Worm (Caenorhabditis elegans) whole organism, late embryonic: Measurements from ENCODE around the gene F57G8.7.

Experiments
- C38D4.7 ChIP-seq: fragments of 200-800 bp; sonication (Bioruptor generic); optimal IDR thresholded peaks from 2 replicates; lab custom pipeline; 2018; ENCODE audit warnings: mild to moderate bottlenecking, missing genetic modification characterization, moderate library complexity, missing compliant biosample characterization
- F13H6.1 ChIP-seq: sonication (generic microtip); optimal IDR thresholded peaks from 2 replicates; lab custom pipeline; 2016; ENCODE audit warnings: missing genetic modification characterization, missing compliant biosample characterization
- K02D7.2 ChIP-seq: sonication (generic microtip); optimal IDR thresholded peaks from 2 replicates; lab custom pipeline; 2017; ENCODE audit warnings: mild to moderate bottlenecking, missing genetic modification characterization, missing compliant biosample characterization
- Y22D7AL.16 ChIP-seq: sonication (generic microtip); optimal IDR thresholded peaks from 2 replicates; lab custom pipeline; 2016; ENCODE audit warnings: missing genetic modification characterization, missing compliant biosample characterization
- ahr-1 ChIP-seq: sonication (generic microtip); optimal IDR thresholded peaks from 2 replicates; lab custom pipeline; 2016; ENCODE audit warnings: missing genetic modification characterization, missing compliant biosample characterization
- ama-1 ChIP-seq: fragments of 150-350 bp; optimal IDR thresholded peaks from 2 replicates; lab custom pipeline; 2014
- ceh-18 ChIP-seq: sonication (generic microtip); optimal IDR thresholded peaks from 2 replicates; lab custom pipeline; 2016; ENCODE audit warnings: missing genetic modification characterization, missing compliant biosample characterization
- ceh-22 ChIP-seq: sonication (generic microtip); optimal IDR thresholded peaks from 2 replicates; lab custom pipeline; 2017; ENCODE audit warnings: missing biosample characterization, missing genetic modification characterization
- ceh-30 ChIP-seq: fragments of 150-350 bp; optimal IDR thresholded peaks from 2 replicates; lab custom pipeline; 2014; ENCODE audit warnings: missing biosample characterization, missing genetic modification characterization
- ceh-45 ChIP-seq: fragments of 200-800 bp; sonication (Bioruptor generic); IDR thresholded peaks from 2 replicates; pipeline ENCODE4 v1.3.6; 2022; ENCODE audit warnings: missing genetic modification reagents, missing genetic modification characterization, missing compliant biosample characterization
- ceh-48 ChIP-seq: sonication (generic microtip); optimal IDR thresholded peaks from 2 replicates; lab custom pipeline; 2016; ENCODE audit warnings: missing genetic modification characterization, inconsistent platforms, missing compliant biosample characterization
- ceh-6 ChIP-seq: fragments of 200-800 bp; sonication (Bioruptor generic); optimal IDR thresholded peaks from 2 replicates; lab custom pipeline; 2018; ENCODE audit warnings: mild to moderate bottlenecking, missing genetic modification characterization, missing compliant biosample characterization
- ceh-9 ChIP-seq: sonication (generic microtip); optimal IDR thresholded peaks from 2 replicates; lab custom pipeline; 2016; ENCODE audit warnings: mild to moderate bottlenecking, missing genetic modification characterization, inconsistent platforms, missing compliant biosample characterization
- che-1 ChIP-seq: sonication (generic microtip); optimal IDR thresholded peaks from 2 replicates; lab custom pipeline; 2016; ENCODE audit warnings: mild to moderate bottlenecking, missing genetic modification characterization, missing compliant biosample characterization
- dmd-4 ChIP-seq: sonication (generic microtip); optimal IDR thresholded peaks from 2 replicates; lab custom pipeline; 2016; ENCODE audit warnings: borderline replicate concordance, missing genetic modification characterization, missing compliant biosample characterization
- elt-2 ChIP-seq: sonication (generic microtip); optimal IDR thresholded peaks from 2 replicates; lab custom pipeline; 2016; ENCODE audit warnings: missing genetic modification reagents, missing genetic modification characterization, missing compliant biosample characterization
- elt-4 ChIP-seq: sonication (generic microtip); optimal IDR thresholded peaks from 2 replicates; lab custom pipeline; 2016; ENCODE audit warnings: missing genetic modification characterization, missing compliant biosample characterization
- eyg-1 ChIP-seq: sonication (generic microtip); optimal IDR thresholded peaks from 2 replicates; lab custom pipeline; 2016; ENCODE audit warnings: missing genotype, missing genetic modification characterization, missing compliant biosample characterization
- fax-1 ChIP-seq: sonication (generic microtip); optimal IDR thresholded peaks from 2 replicates; lab custom pipeline; 2016; ENCODE audit warnings: missing genotype, missing genetic modification characterization, missing compliant biosample characterization
- fkh-10 ChIP-seq: fragments of 150-350 bp; optimal IDR thresholded peaks from 2 replicates; lab custom pipeline; 2014; ENCODE audit warnings: missing biosample characterization, missing genetic modification reagents, missing genetic modification characterization
- fkh-6 ChIP-seq: sonication (generic microtip); optimal IDR thresholded peaks from 2 replicates; lab custom pipeline; 2016; ENCODE audit warnings: missing genetic modification characterization, missing compliant biosample characterization
- hlh-15 ChIP-seq: sonication (generic microtip); optimal IDR thresholded peaks from 2 replicates; lab custom pipeline; 2016; ENCODE audit warnings: missing genetic modification characterization, missing compliant biosample characterization
- hlh-8 ChIP-seq: sonication (generic microtip); optimal IDR thresholded peaks from 2 replicates; lab custom pipeline; 2016; ENCODE audit warnings: missing genotype, missing genetic modification characterization, missing compliant biosample characterization
- lim-6 ChIP-seq: sonication (generic microtip); optimal IDR thresholded peaks from 2 replicates; lab custom pipeline; 2016; ENCODE audit warnings: missing genetic modification characterization, missing compliant biosample characterization
- madf-2 ChIP-seq: sonication (generic microtip); optimal IDR thresholded peaks from 2 replicates; lab custom pipeline; 2017; ENCODE audit warnings: missing genetic modification characterization, missing compliant biosample characterization
- mec-3 ChIP-seq: sonication (generic microtip); optimal IDR thresholded peaks from 2 replicates; lab custom pipeline; 2016; ENCODE audit warnings: borderline replicate concordance, missing genetic modification characterization, missing compliant biosample characterization
- nfya-1 ChIP-seq: sonication (generic microtip); optimal IDR thresholded peaks from 2 replicates; lab custom pipeline; 2017; ENCODE audit warnings: missing genetic modification characterization, mild to moderate bottlenecking, missing compliant biosample characterization, antibody characterized with exemption, moderate library complexity
- odd-2 ChIP-seq: sonication (generic microtip); optimal IDR thresholded peaks from 2 replicates; lab custom pipeline; 2017; ENCODE audit warnings: antibody characterized with exemption, mild to moderate bottlenecking, missing genetic modification characterization, missing compliant biosample characterization
- pat-9 ChIP-seq: fragments of 200-800 bp; sonication (Bioruptor generic); optimal IDR thresholded peaks from 2 replicates; lab custom pipeline; 2018; ENCODE audit warnings: mild to moderate bottlenecking, missing genetic modification characterization, moderate library complexity, missing compliant biosample characterization
- pax-1 ChIP-seq: fragments of 150-350 bp; optimal IDR thresholded peaks from 2 replicates; lab custom pipeline; 2014; ENCODE audit warnings: missing biosample characterization, missing genetic modification characterization
- pha-4 ChIP-seq: fragments of 150-350 bp; optimal IDR thresholded peaks from 2 replicates; lab custom pipeline; 2018; ENCODE audit warnings: missing biosample characterization, missing genetic modification reagents, missing genetic modification characterization
- pqm-1 ChIP-seq: sonication (generic microtip); optimal IDR thresholded peaks from 2 replicates; lab custom pipeline; 2016; ENCODE audit warnings: missing genetic modification characterization, missing compliant biosample characterization
- sdc-2 ChIP-seq: sonication (generic microtip); optimal IDR thresholded peaks from 2 replicates; lab custom pipeline; 2016; ENCODE audit warnings: missing genotype, missing genetic modification characterization, missing compliant biosample characterization
- sox-2 ChIP-seq: fragments of 200-800 bp; sonication (Bioruptor generic); IDR thresholded peaks from 2 replicates; pipeline ENCODE4 v1.3.6; 2022; ENCODE audit warnings: missing genetic modification reagents, missing genetic modification characterization, missing compliant biosample characterization
- syd-9 ChIP-seq: sonication (generic microtip); optimal IDR thresholded peaks from 2 replicates; lab custom pipeline; 2016; ENCODE audit warnings: mild to moderate bottlenecking, missing genetic modification characterization, moderate library complexity, missing compliant biosample characterization
- tbx-2 ChIP-seq: sonication (generic microtip); optimal IDR thresholded peaks from 2 replicates; lab custom pipeline; 2016; ENCODE audit warnings: missing genetic modification characterization, missing compliant biosample characterization
- tbx-7 ChIP-seq: sonication (generic microtip); optimal IDR thresholded peaks from 2 replicates; lab custom pipeline; 2016; ENCODE audit warnings: missing genotype, missing genetic modification characterization, missing compliant biosample characterization
- unc-3 ChIP-seq, 2 experiments: fragments of 200-800 bp in 1 of 2; sonication (Bioruptor generic) in 1 of 2; sonication (generic microtip) in 1 of 2; conservative IDR thresholded peaks in 1 of 2; optimal IDR thresholded peaks in 1 of 2; 2 replicates each; pipeline versions ENCODE4 v1.3.6 to Lab custom; 2016 to 2022; ENCODE audit warnings: missing compliant biosample characterization in 2 of 2, missing genetic modification characterization in 2 of 2, missing genetic modification reagents in 1 of 2
- unc-42 ChIP-seq: sonication (generic microtip); optimal IDR thresholded peaks from 2 replicates; lab custom pipeline; 2016; ENCODE audit warnings: missing genotype, missing genetic modification characterization, missing compliant biosample characterization
- zip-5 ChIP-seq: sonication (generic microtip); optimal IDR thresholded peaks from 2 replicates; lab custom pipeline; 2016; ENCODE audit warnings: missing genetic modification characterization, missing compliant biosample characterization
- ztf-16 ChIP-seq: sonication (generic microtip); optimal IDR thresholded peaks from 2 replicates; lab custom pipeline; 2017; ENCODE audit warnings: missing genetic modification characterization, missing compliant biosample characterization

Gene F57G8.7

ce11 chrV:16328849-16329248 lies at the start of gene F57G8.7:
TSS of gene F57G8.7 (plus strand) at chrV:16329149.
- no peak for TF ChIP-seq mec-3 (tag; lab: Kevin White, UChicago)
- no peak for TF ChIP-seq fkh-6 (tag; lab: Kevin White, UChicago)
- no peak for TF ChIP-seq tbx-2 (tag; lab: Kevin White, UChicago)
- TF ChIP-seq nfya-1: no peak
- TF ChIP-seq ztf-16 (tag; lab: Kevin White, UChicago): no peak
- no peak for TF ChIP-seq odd-2
- TF ChIP-seq ceh-9: no peak
- TF ChIP-seq madf-2 (tag; lab: Kevin White, UChicago): no peak
- no peak for TF ChIP-seq lim-6 (tag; lab: Kevin White, UChicago)
- no peak for TF ChIP-seq sdc-2 (tag; lab: Kevin White, UChicago)
- TF ChIP-seq fax-1 (tag; lab: Kevin White, UChicago): no peak
- no peak for TF ChIP-seq eyg-1 (tag; lab: Kevin White, UChicago)
- TF ChIP-seq K02D7.2 (tag; lab: Kevin White, UChicago): no peak
- TF ChIP-seq hlh-8 (tag; lab: Kevin White, UChicago): no peak
- TF ChIP-seq C38D4.7 (GFP tag; lab: Kevin White, UChicago): no peak
- no peak for TF ChIP-seq syd-9 (tag; lab: Kevin White, UChicago)

DNA sequence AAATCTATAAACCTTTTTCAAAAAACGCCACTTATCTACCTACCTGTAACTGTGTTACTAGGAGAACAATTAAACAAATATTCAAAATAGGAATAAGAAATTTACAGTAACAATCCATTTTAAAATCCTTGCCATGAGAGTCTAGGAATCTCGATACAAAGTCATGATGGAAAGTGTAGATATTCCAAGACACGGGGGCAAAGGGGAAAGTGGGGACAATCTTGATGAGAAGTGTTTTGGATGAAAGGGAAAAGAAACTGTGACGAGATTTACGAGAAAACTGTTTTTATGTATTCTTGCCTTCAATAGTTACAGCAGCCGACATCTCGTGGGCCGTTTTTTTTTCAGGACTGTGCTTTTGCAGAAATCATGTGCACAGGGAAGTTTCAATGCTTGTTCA lies 46.8 kb upstream of the F57G8.7 start, which contains the start of gene F28G4.2:
Gene F28G4.2, minus strand, starts transcription at position 175 of the 400 bp plus-strand sequence.
- TF ChIP-seq ahr-1 (tag; lab: Kevin White, UChicago) (no peak), elt-4 (no peak), ceh-30 (tag; lab: Kevin White, UChicago) (no peak), unc-3 (GFP tag; conservative IDR thresholded peaks at IDR 0.05; lab: Robert Waterston, UW) (no peak), unc-3 (tag; optimal IDR thresholded peaks at IDR 0.05; lab: Kevin White, UChicago) (no peak), pqm-1 (tag; lab: Kevin White, UChicago) (no peak), ceh-9 (no peak), unc-42 (tag; lab: Kevin White, UChicago) (no peak), syd-9 (tag; lab: Kevin White, UChicago) (no peak), zip-5 (tag; lab: Kevin White, UChicago) (no peak), hlh-15 (tag; lab: Kevin White, UChicago) (no peak)

DNA sequence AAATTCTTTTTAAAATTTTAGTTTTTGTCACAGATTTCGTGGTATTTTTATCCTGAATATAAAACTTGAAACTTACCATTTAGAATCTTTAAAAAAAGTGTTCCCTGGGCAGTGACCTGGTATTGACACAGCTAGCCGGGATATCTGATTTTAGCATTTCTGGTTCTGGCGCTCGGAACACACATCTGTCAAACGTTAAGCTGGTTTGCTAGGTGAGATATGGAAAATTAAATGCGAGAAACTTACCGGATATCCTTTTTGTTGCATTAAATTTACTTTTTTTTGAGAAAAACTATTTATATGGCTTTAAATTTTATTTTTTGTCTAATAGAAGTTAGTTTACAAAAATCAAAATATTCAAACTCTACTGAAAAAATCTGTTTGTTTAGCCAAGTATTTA lies 43.2 kb upstream of the F57G8.7 start, which contains the start of gene F28G4.4:
Gene F28G4.4, minus strand, starts transcription at position 101 of the 400 bp plus-strand sequence.
- no peak for TF ChIP-seq ceh-48
- TF ChIP-seq elt-2 (tag; lab: Kevin White, UChicago): no peak
- TF ChIP-seq pat-9 (tag; lab: Kevin White, UChicago): no peak
- no peak for TF ChIP-seq sdc-2 (tag; lab: Kevin White, UChicago)
- TF ChIP-seq Y22D7AL.16 (tag; lab: Kevin White, UChicago): no peak
- TF ChIP-seq pha-4 (tag; lab: Kevin White, UChicago): no peak
- no peak for TF ChIP-seq fkh-10 (GFP tag; lab: Kevin White, UChicago)
- TF ChIP-seq ceh-45 (GFP tag; lab: Robert Waterston, UW): no peak
- no peak for TF ChIP-seq F13H6.1 (tag; lab: Kevin White, UChicago)
- TF ChIP-seq fkh-6 (tag; lab: Kevin White, UChicago): no peak
- TF ChIP-seq che-1: no peak
- no peak for TF ChIP-seq odd-2
- TF ChIP-seq ceh-9: no peak
- no peak for TF ChIP-seq tbx-2 (tag; lab: Kevin White, UChicago)
- no peak for TF ChIP-seq ceh-6 (GFP tag; lab: Kevin White, UChicago)

ce11 chrV:16287619-16288018 lies 41.3 kb upstream of the F57G8.7 start, which contains the start of gene F28G4.3:
TSS of gene F28G4.3 (minus strand) at chrV:16287719.
- no peak for TF ChIP-seq fax-1 (tag; lab: Kevin White, UChicago)
- no peak for TF ChIP-seq eyg-1 (tag; lab: Kevin White, UChicago)
- TF ChIP-seq mec-3 (tag; lab: Kevin White, UChicago): no peak
- TF ChIP-seq ama-1 (lab: Kevin White, UChicago): no peak
- no peak for TF ChIP-seq syd-9 (tag; lab: Kevin White, UChicago)
- no peak for TF ChIP-seq dmd-4 (tag; lab: Kevin White, UChicago)
- no peak for TF ChIP-seq pax-1
- TF ChIP-seq pqm-1 (tag; lab: Kevin White, UChicago): no peak
- no peak for TF ChIP-seq hlh-8 (tag; lab: Kevin White, UChicago)
- no peak for TF ChIP-seq ceh-22
- TF ChIP-seq unc-42 (tag; lab: Kevin White, UChicago): no peak
- TF ChIP-seq sox-2 (GFP tag; lab: Robert Waterston, UW): no peak
- TF ChIP-seq ceh-48: no peak
- TF ChIP-seq F13H6.1 (tag; lab: Kevin White, UChicago): no peak
- TF ChIP-seq lim-6 (tag; lab: Kevin White, UChicago): no peak
- TF ChIP-seq ceh-18 (tag; lab: Kevin White, UChicago): no peak
- no peak for TF ChIP-seq tbx-7
